Fruit fly (Drosophila melanogaster) whole organism, adult: ENCODE data around the gene Drsl5.

Experiments used
- CG11617 ChIP-seq: fragments of 200-800 bp; sonication (Bioruptor generic); optimal IDR thresholded peaks from 2 replicates; lab custom pipeline; 2017; ENCODE audit warnings: mild to moderate bottlenecking, missing biosample characterization, missing genetic modification reagents, missing genetic modification characterization
- CG12768 ChIP-seq: fragments of 200-800 bp; sonication (Bioruptor generic); optimal IDR thresholded peaks from 2 replicates; lab custom pipeline; 2017; ENCODE audit warnings: missing biosample characterization, missing genetic modification characterization, mild to moderate bottlenecking, moderate library complexity, missing genetic modification reagents
- CG14711 ChIP-seq: fragments of 200-800 bp; sonication (Bioruptor generic); optimal IDR thresholded peaks from 2 replicates; lab custom pipeline; 2018; ENCODE audit warnings: missing biosample characterization, mild to moderate bottlenecking, missing genetic modification characterization, moderate library complexity
- CG1620 ChIP-seq: fragments of 200-800 bp; sonication (Bioruptor generic); optimal IDR thresholded peaks from 2 replicates; lab custom pipeline; 2016; ENCODE audit warnings: missing biosample characterization, missing genetic modification characterization
- CG33017 ChIP-seq: fragments of 200-800 bp; sonication (Bioruptor generic); optimal IDR thresholded peaks from 2 replicates; lab custom pipeline; 2018; ENCODE audit warnings: missing biosample characterization, mild to moderate bottlenecking, missing genetic modification characterization, moderate library complexity
- CG5204 ChIP-seq: fragments of 200-800 bp; sonication (Bioruptor generic); optimal IDR thresholded peaks from 2 replicates; lab custom pipeline; 2016; ENCODE audit warnings: missing biosample characterization, missing genetic modification characterization
- CG7045 ChIP-seq: fragments of 200-800 bp; sonication (Bioruptor generic); optimal IDR thresholded peaks from 2 replicates; lab custom pipeline; 2017; ENCODE audit warnings: missing biosample characterization, mild to moderate bottlenecking, missing genetic modification characterization
- CG7101 ChIP-seq: fragments of 200-800 bp; sonication (Bioruptor generic); optimal IDR thresholded peaks from 2 replicates; lab custom pipeline; 2018; ENCODE audit warnings: missing biosample characterization, mild to moderate bottlenecking, missing genetic modification characterization, moderate library complexity
- Clk ChIP-seq: fragments of 200-800 bp; sonication (Bioruptor generic); optimal IDR thresholded peaks from 2 replicates; lab custom pipeline; 2017; ENCODE audit warnings: missing biosample characterization, missing genetic modification characterization
- Crg-1 ChIP-seq: fragments of 200-800 bp; sonication (Bioruptor generic); optimal IDR thresholded peaks from 2 replicates; lab custom pipeline; 2016; ENCODE audit warnings: missing biosample characterization, missing genetic modification characterization
- Hr96 ChIP-seq: fragments of 200-800 bp; sonication (Bioruptor generic); optimal IDR thresholded peaks from 2 replicates; lab custom pipeline; 2016; ENCODE audit warnings: missing biosample characterization, missing genetic modification characterization
- Mnt ChIP-seq: fragments of 200-800 bp; sonication (Bioruptor generic); optimal IDR thresholded peaks from 2 replicates; lab custom pipeline; 2016; ENCODE audit warnings: missing biosample characterization, mild to moderate bottlenecking, missing genetic modification characterization
- bab1 ChIP-seq: fragments of 200-800 bp; sonication (Bioruptor generic); optimal IDR thresholded peaks from 3 replicates; lab custom pipeline; 2019; ENCODE audit warnings: missing biosample characterization, mild to moderate bottlenecking, missing genetic modification characterization, moderate library complexity
- cic ChIP-seq: fragments of 200-800 bp; sonication (Bioruptor generic); optimal IDR thresholded peaks from 2 replicates; lab custom pipeline; 2017; ENCODE audit warnings: missing biosample characterization, mild to moderate bottlenecking, missing genetic modification characterization, moderate library complexity
- cnc ChIP-seq, 2 experiments: fragments of >200 bp; optimal IDR thresholded peaks; 2 replicates each; lab custom pipeline; 2017
- kay ChIP-seq: fragments of 200-800 bp; sonication (Bioruptor generic); peaks from one replicate; lab custom pipeline; 2016; ENCODE audit warnings: missing biosample characterization, missing genetic modification characterization, borderline replicate concordance
- ovo ChIP-seq: fragments of 200-800 bp; sonication (Bioruptor generic); optimal IDR thresholded peaks from 2 replicates; lab custom pipeline; 2016; ENCODE audit warnings: missing biosample characterization, missing genetic modification characterization
- pad ChIP-seq: fragments of 200-800 bp; sonication (Bioruptor generic); optimal IDR thresholded peaks from 3 replicates; lab custom pipeline; 2017; ENCODE audit warnings: missing biosample characterization, missing genetic modification characterization, mild to moderate bottlenecking, moderate library complexity, missing genetic modification reagents
- tj ChIP-seq: fragments of 200-800 bp; sonication (Bioruptor generic); optimal IDR thresholded peaks from 3 replicates; lab custom pipeline; 2017; ENCODE audit warnings: missing biosample characterization, mild to moderate bottlenecking, missing genetic modification characterization, moderate library complexity
- toe ChIP-seq: fragments of 200-800 bp; sonication (Bioruptor generic); optimal IDR thresholded peaks from 2 replicates; lab custom pipeline; 2016; ENCODE audit warnings: missing biosample characterization, missing genetic modification characterization

Gene Drsl5

dm6 chr3L:3325925-3326903 lies 9.6 kb downstream of the Drsl5 start, which contains the start of gene Gtpx:
Gtpx (plus strand) TSS chr3L:3326265.
- peak; percentile 8 for TF ChIP-seq CG33017 (tag; lab: Kevin White, UChicago)
- no peak for TF ChIP-seq CG7045 (GFP tag; lab: Kevin White, UChicago)
- peak; percentile 63 for TF ChIP-seq CG1620 (GFP tag; lab: Kevin White, UChicago)
- peak; percentile 63 for TF ChIP-seq Crg-1 (GFP tag; lab: Kevin White, UChicago)
- TF ChIP-seq CG14711 (tag; lab: Kevin White, UChicago) = peak; percentile 93
- TF ChIP-seq CG12768 = peak; percentile 57
- no peak for TF ChIP-seq kay (GFP tag; lab: Kevin White, UChicago)
- TF ChIP-seq CG11617 (GFP tag; lab: Kevin White, UChicago) = peak; percentile 73
- peak; percentile 65 for TF ChIP-seq cic (GFP tag; lab: Kevin White, UChicago)
- TF ChIP-seq Hr96 (GFP tag; lab: Kevin White, UChicago) = peak; percentile 35
- TF ChIP-seq CG7101 = peak; percentile 60
- TF ChIP-seq Clk (GFP tag; lab: Kevin White, UChicago) = no peak
- TF ChIP-seq bab1 (GFP tag; lab: Kevin White, UChicago) = no peak
- TF ChIP-seq ovo (GFP tag; lab: Kevin White, UChicago) = peak; percentile 25
- peak; percentile 71 for TF ChIP-seq tj
- peak; percentile 26 for TF ChIP-seq Mnt (GFP tag; lab: Kevin White, UChicago)
- TF ChIP-seq CG5204 = no peak
- TF ChIP-seq cnc (optimal IDR thresholded peaks at IDR 0.05; lab: Kevin White, UChicago) = peak; percentile 80 to 98
- TF ChIP-seq pad = peak; percentile 35
- peak; percentile 72 for TF ChIP-seq toe (GFP tag; lab: Kevin White, UChicago)

DNA sequence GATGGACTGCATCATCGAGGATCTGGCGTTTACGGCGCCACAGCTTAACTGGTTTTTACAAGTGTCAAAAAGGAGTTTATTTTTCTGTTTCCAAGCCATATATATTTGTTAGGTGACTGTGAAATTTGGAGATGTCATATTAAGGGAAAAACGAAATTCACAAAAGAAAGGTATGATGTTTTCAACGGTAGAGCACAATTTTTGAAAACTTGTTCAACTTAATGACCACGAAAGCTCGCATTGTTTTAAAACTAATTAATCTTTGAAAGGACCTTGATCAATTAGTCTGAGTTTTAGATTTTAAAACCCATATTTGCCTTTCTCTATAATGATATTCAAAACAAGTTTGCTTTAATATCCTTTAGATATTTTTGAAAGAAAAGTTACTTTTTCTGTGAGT lies 12.2 kb downstream of the Drsl5 start, which contains the start of gene Strip:
Strip (minus strand) TSS at position 101 of the 400 bp plus-strand sequence.
- TF ChIP-seq CG7101 (no peak), CG33017 (tag; lab: Kevin White, UChicago) (no peak), Hr96 (GFP tag; lab: Kevin White, UChicago) (no peak), pad (no peak)

- no peak for TF ChIP-seq CG1620 (GFP tag; lab: Kevin White, UChicago)
Measured at dm6 chr3L:3329763-3330162, 13.2 kb downstream of the Drsl5 start, which contains the start of gene CG14961. CG14961 (plus strand) TSS chr3L:3330063.

DNA sequence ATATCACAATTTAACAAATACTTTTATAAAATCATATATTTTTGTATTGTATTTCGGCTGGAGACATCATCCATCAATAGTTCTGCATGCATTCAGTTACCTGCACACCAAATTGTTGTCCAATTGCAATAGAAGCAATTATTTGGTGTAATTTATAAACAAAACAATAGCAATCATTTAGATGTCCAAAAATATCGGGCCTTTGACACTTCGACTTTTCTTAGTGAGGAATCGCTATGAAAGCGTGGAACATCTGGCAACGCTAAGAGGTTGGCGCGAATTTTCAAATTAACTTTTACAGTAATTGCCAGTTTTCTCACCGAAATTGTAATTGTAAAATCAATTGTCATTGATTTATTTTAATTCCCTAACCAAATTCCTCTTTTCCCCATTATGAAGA lies 18.2 kb downstream of the Drsl5 start, which contains the start of gene CG14969:
CG14969 (minus strand) TSS at position 195 of the 400 bp plus-strand sequence.
- peak; percentile 80 for TF ChIP-seq bab1 (GFP tag; lab: Kevin White, UChicago)
- TF ChIP-seq cnc (optimal IDR thresholded peaks at IDR 0.05; lab: Kevin White, UChicago) = no peak
- no peak for TF ChIP-seq tj
- no peak for TF ChIP-seq CG12768
- TF ChIP-seq CG14711 (tag; lab: Kevin White, UChicago) = no peak
- TF ChIP-seq cic (GFP tag; lab: Kevin White, UChicago) = no peak
- no peak for TF ChIP-seq CG7045 (GFP tag; lab: Kevin White, UChicago)

dm6 chr3L:3335688-3336087 lies 19.1 kb downstream of the Drsl5 start, which contains the start of gene Drsl1:
Drsl1 (minus strand) TSS chr3L:3335788.
- no peak for TF ChIP-seq CG12768
- no peak for TF ChIP-seq cic (GFP tag; lab: Kevin White, UChicago)
- TF ChIP-seq kay (GFP tag; lab: Kevin White, UChicago) = no peak
- no peak for TF ChIP-seq Clk (GFP tag; lab: Kevin White, UChicago)
- TF ChIP-seq Hr96 (GFP tag; lab: Kevin White, UChicago) = no peak
- no peak for TF ChIP-seq bab1 (GFP tag; lab: Kevin White, UChicago)
- TF ChIP-seq tj = no peak
- no peak for TF ChIP-seq cnc (optimal IDR thresholded peaks at IDR 0.05; lab: Kevin White, UChicago)
- no peak for TF ChIP-seq Mnt (GFP tag; lab: Kevin White, UChicago)
- TF ChIP-seq CG11617 (GFP tag; lab: Kevin White, UChicago) = no peak
- no peak for TF ChIP-seq CG14711 (tag; lab: Kevin White, UChicago)
- no peak for TF ChIP-seq CG7101

DNA sequence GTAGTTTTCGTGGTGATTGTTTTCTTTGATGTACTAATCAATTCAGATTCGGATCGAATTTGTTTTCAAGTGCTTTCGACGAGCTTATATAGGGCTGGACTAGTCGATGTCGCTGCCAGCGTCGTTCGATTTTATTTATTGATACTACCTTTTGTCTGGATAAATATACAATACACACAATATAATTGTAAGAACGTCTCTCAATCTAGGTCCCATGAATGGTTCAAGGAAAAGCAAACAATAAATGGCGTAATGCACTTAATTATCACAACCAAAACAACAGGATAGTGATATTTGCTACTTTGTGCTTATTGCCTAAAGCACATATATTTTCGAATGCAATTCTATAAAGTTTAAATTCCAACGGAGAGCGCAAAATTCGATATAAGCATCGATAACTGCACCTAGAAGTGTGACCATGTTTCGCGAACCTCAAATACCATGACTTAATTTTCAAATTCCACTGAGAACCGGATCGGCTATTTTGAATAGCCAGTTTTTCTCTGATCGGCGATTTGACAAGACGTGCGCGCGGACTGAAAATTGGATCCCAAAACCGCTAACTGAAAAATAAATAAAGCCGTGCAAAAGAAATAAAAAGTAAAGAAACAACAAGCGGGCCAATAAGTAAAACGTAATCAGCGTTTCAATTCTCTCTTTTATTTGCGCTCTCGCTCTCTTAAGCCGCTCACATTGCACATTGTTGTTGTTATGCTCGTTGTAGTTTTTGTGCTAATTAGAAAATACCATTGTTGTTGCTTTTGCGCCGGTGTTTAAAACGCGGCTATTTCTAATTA lies 20.0 kb downstream of the Drsl5 start, which contains the start of the genes Drsl6 and kst:
Drsl6 (minus strand) TSS at position 51 of the 797 bp plus-strand sequence.
kst (plus strand) TSS at position 493 of the 797 bp plus-strand sequence.
- TF ChIP-seq CG33017 (tag; lab: Kevin White, UChicago) (peak; percentile 49), tj (peak; percentile 65), ovo (GFP tag; lab: Kevin White, UChicago) (peak; percentile 31), cic (GFP tag; lab: Kevin White, UChicago) (peak; percentile 42), CG7101 (peak; percentile 29), CG12768 (peak; percentile 58), Hr96 (GFP tag; lab: Kevin White, UChicago) (no peak), CG14711 (tag; lab: Kevin White, UChicago) (peak; percentile 17), bab1 (GFP tag; lab: Kevin White, UChicago) (peak; percentile 68), CG1620 (GFP tag; lab: Kevin White, UChicago) (peak; percentile 3), toe (GFP tag; lab: Kevin White, UChicago) (no peak), pad (peak; percentile 3), CG7045 (GFP tag; lab: Kevin White, UChicago) (no peak), Mnt (GFP tag; lab: Kevin White, UChicago) (peak; percentile 61)
